Worm (Caenorhabditis elegans) whole organism, L1 larva: ENCODE results near the gene ZK863.8.

ENCODE experiments used
- aha-1 ChIP-seq: fragments of 150-350 bp; optimal IDR thresholded peaks from 2 replicates; lab custom pipeline; 2014; ENCODE audit warnings: missing biosample characterization, missing genetic modification characterization
- alr-1 ChIP-seq: fragments of 200-800 bp; sonication (Bioruptor generic); optimal IDR thresholded peaks from 2 replicates; lab custom pipeline; 2018; ENCODE audit warnings: borderline replicate concordance, mild to moderate bottlenecking, missing genetic modification characterization, missing compliant biosample characterization
- ama-1 ChIP-seq: fragments of 150-350 bp; optimal IDR thresholded peaks from 2 replicates; lab custom pipeline; 2014
- ceh-63 ChIP-seq: fragments of 200-800 bp; sonication (Bioruptor generic); optimal IDR thresholded peaks from 2 replicates; lab custom pipeline; 2018; ENCODE audit warnings: mild to moderate bottlenecking, missing genetic modification characterization, missing compliant biosample characterization
- ceh-8 ChIP-seq: fragments of 200-800 bp; sonication (Bioruptor generic); optimal IDR thresholded peaks from 2 replicates; lab custom pipeline; 2018; ENCODE audit warnings: mild to moderate bottlenecking, missing genetic modification characterization, moderate library complexity, missing compliant biosample characterization
- ceh-82 ChIP-seq, 3 experiments: fragments of 150-350 bp in 1 of 3; sonication (generic microtip) in 2 of 3; optimal IDR thresholded peaks; 2 replicates each; lab custom pipeline; 2014 to 2017; ENCODE audit warnings: missing biosample characterization in 3 of 3, missing genetic modification characterization in 3 of 3
- ceh-88 ChIP-seq: fragments of 200-800 bp; sonication (Bioruptor generic); IDR thresholded peaks from 2 replicates; pipeline ENCODE4 v1.3.6; 2022; ENCODE audit warnings: missing genetic modification characterization, missing compliant biosample characterization
- ceh-90 ChIP-seq: sonication (generic microtip); optimal IDR thresholded peaks from 2 replicates; lab custom pipeline; 2016; ENCODE audit warnings: missing genetic modification characterization, missing compliant biosample characterization
- dpl-1 ChIP-seq, 3 experiments: fragments of 150-350 bp in 2 of 3; sonication (generic microtip) in 1 of 3; optimal IDR thresholded peaks; 2 replicates each; lab custom pipeline; 2014 to 2017; ENCODE audit warnings: missing biosample characterization in 3 of 3, missing genetic modification characterization in 3 of 3, missing genetic modification reagents in 3 of 3
- dsc-1 ChIP-seq: sonication (generic microtip); optimal IDR thresholded peaks from 2 replicates; lab custom pipeline; 2016; ENCODE audit warnings: mild to moderate bottlenecking, missing genetic modification characterization, missing compliant biosample characterization
- efl-1 ChIP-seq, 4 experiments: fragments of 150-350 bp; optimal IDR thresholded peaks in 3 of 4; peaks in 1 of 4; 1 replicate in 1 of 4; 2 replicates in 3 of 4; lab custom pipeline; 2014; ENCODE audit warnings: missing biosample characterization in 2 of 4, missing genetic modification characterization in 2 of 4, missing genetic modification reagents in 2 of 4
- egl-27 ChIP-seq, 2 experiments: fragments of 150-350 bp in 1 of 2; sonication (generic microtip); optimal IDR thresholded peaks; 3 replicates each; lab custom pipeline; 2017 to 2018; ENCODE audit warnings: missing biosample characterization in 2 of 2, missing genetic modification characterization in 2 of 2, missing genetic modification reagents in 2 of 2
- elt-2 ChIP-seq: sonication (generic microtip); optimal IDR thresholded peaks from 2 replicates; lab custom pipeline; 2016; ENCODE audit warnings: missing genetic modification characterization, mild to moderate bottlenecking, inconsistent platforms, missing compliant biosample characterization, missing genetic modification reagents
- ets-5 ChIP-seq: fragments of 200-800 bp; sonication (Bioruptor generic); IDR thresholded peaks from 2 replicates; pipeline ENCODE4 v1.3.6; 2022; ENCODE audit warnings: missing genetic modification characterization, missing compliant biosample characterization
- fkh-10 ChIP-seq: sonication (generic microtip); optimal IDR thresholded peaks from 2 replicates; lab custom pipeline; 2017; ENCODE audit warnings: missing biosample characterization, missing genetic modification reagents, missing genetic modification characterization
- grh-1 ChIP-seq: fragments of 200-800 bp; sonication (Bioruptor generic); IDR thresholded peaks from 2 replicates; pipeline ENCODE4 v1.3.6; 2022; ENCODE audit warnings: missing genetic modification reagents, missing genetic modification characterization, missing compliant biosample characterization
- hpl-2 ChIP-seq: fragments of 150-350 bp; optimal IDR thresholded peaks from 2 replicates; lab custom pipeline; 2014; ENCODE audit warnings: missing biosample characterization, missing genetic modification reagents, missing genetic modification characterization
- lin-14 ChIP-seq: fragments of 200-800 bp; sonication (Bioruptor generic); optimal IDR thresholded peaks from 2 replicates; lab custom pipeline; 2018; ENCODE audit warnings: mild to moderate bottlenecking, missing genetic modification characterization, moderate library complexity, missing compliant biosample characterization
- lin-35 ChIP-seq, 2 experiments: fragments of 150-350 bp; optimal IDR thresholded peaks; 2 replicates each; lab custom pipeline; 2014; ENCODE audit warnings: missing biosample characterization in 2 of 2, missing genetic modification characterization in 2 of 2, missing genetic modification reagents in 2 of 2
- lin-39 ChIP-seq: fragments of 150-350 bp; optimal IDR thresholded peaks from 2 replicates; lab custom pipeline; 2014; ENCODE audit warnings: missing biosample characterization, missing genetic modification reagents, missing genetic modification characterization
- lsy-2 ChIP-seq, 2 experiments: fragments of 150-350 bp; optimal IDR thresholded peaks; 2 replicates each; lab custom pipeline; 2014; ENCODE audit warnings: missing biosample characterization in 2 of 2, missing genetic modification characterization in 2 of 2
- mdl-1 ChIP-seq, 2 experiments: fragments of 150-350 bp; optimal IDR thresholded peaks; 2 replicates each; lab custom pipeline; 2014 to 2017; ENCODE audit warnings: missing biosample characterization in 2 of 2, missing genetic modification characterization in 2 of 2, inconsistent platforms in 1 of 2
- nhr-11 ChIP-seq: fragments of 150-350 bp; optimal IDR thresholded peaks from 2 replicates; lab custom pipeline; 2014; ENCODE audit warnings: missing biosample characterization, missing genetic modification characterization
- nhr-12 ChIP-seq: sonication (generic microtip); optimal IDR thresholded peaks from 2 replicates; lab custom pipeline; 2017; ENCODE audit warnings: missing biosample characterization, missing genetic modification characterization
- nhr-19 ChIP-seq: fragments of 200-800 bp; sonication (Bioruptor generic); conservative IDR thresholded peaks from 2 replicates; pipeline ENCODE4 v1.3.6; 2022; ENCODE audit warnings: missing genetic modification characterization, missing compliant biosample characterization
- nhr-20 ChIP-seq: sonication (generic microtip); optimal IDR thresholded peaks from 2 replicates; lab custom pipeline; 2016; ENCODE audit warnings: mild to moderate bottlenecking, missing genetic modification characterization, missing compliant biosample characterization
- nhr-237 ChIP-seq: fragments of 150-350 bp; optimal IDR thresholded peaks from 2 replicates; lab custom pipeline; 2014; ENCODE audit warnings: missing biosample characterization, missing genetic modification characterization
- nhr-71 ChIP-seq: sonication (generic microtip); optimal IDR thresholded peaks from 2 replicates; lab custom pipeline; 2016; ENCODE audit warnings: mild to moderate bottlenecking, missing genetic modification characterization, moderate library complexity, missing compliant biosample characterization
- nhr-90 ChIP-seq: sonication (generic microtip); optimal IDR thresholded peaks from 2 replicates; lab custom pipeline; 2016; ENCODE audit warnings: mild to moderate bottlenecking, missing genetic modification characterization, missing compliant biosample characterization; ENCODE audit not compliant: poor library complexity
- pag-3 ChIP-seq: sonication (generic microtip); optimal IDR thresholded peaks from 2 replicates; lab custom pipeline; 2017; ENCODE audit warnings: missing genetic modification characterization, mild to moderate bottlenecking, missing compliant biosample characterization, antibody characterized with exemption, borderline replicate concordance; ENCODE audit not compliant: insufficient read depth
- pqm-1 ChIP-seq: sonication (generic microtip); optimal IDR thresholded peaks from 3 replicates; lab custom pipeline; 2017; ENCODE audit warnings: missing biosample characterization, missing genetic modification characterization
- rnt-1 ChIP-seq: sonication (generic microtip); optimal IDR thresholded peaks from 2 replicates; lab custom pipeline; 2016; ENCODE audit warnings: mild to moderate bottlenecking, missing genetic modification characterization, moderate library complexity, missing compliant biosample characterization
- skn-1 ChIP-seq: fragments of 150-350 bp; optimal IDR thresholded peaks from 2 replicates; lab custom pipeline; 2014; ENCODE audit warnings: missing biosample characterization, missing genetic modification characterization
- snu-23 ChIP-seq: sonication (generic microtip); optimal IDR thresholded peaks from 2 replicates; lab custom pipeline; 2016; ENCODE audit warnings: missing genetic modification characterization, missing compliant biosample characterization
- sox-4 ChIP-seq: sonication (generic microtip); optimal IDR thresholded peaks from 2 replicates; lab custom pipeline; 2016; ENCODE audit warnings: missing genetic modification characterization, missing compliant biosample characterization
- swsn-7 ChIP-seq: sonication (generic microtip); optimal IDR thresholded peaks from 2 replicates; lab custom pipeline; 2016; ENCODE audit warnings: missing genetic modification characterization, missing compliant biosample characterization
- tbx-2 ChIP-seq: sonication (generic microtip); optimal IDR thresholded peaks from 2 replicates; lab custom pipeline; 2016; ENCODE audit warnings: missing genetic modification characterization, missing compliant biosample characterization
- unc-130 ChIP-seq: fragments of 150-350 bp; optimal IDR thresholded peaks from 2 replicates; lab custom pipeline; 2017; ENCODE audit warnings: missing biosample characterization, missing genetic modification characterization, inconsistent platforms
- unc-62 ChIP-seq: fragments of 150-350 bp; optimal IDR thresholded peaks from 2 replicates; lab custom pipeline; 2014; ENCODE audit warnings: missing biosample characterization, missing genetic modification reagents, missing genetic modification characterization
- zag-1 ChIP-seq: fragments of 150-350 bp; optimal IDR thresholded peaks from 2 replicates; lab custom pipeline; 2014; ENCODE audit warnings: missing biosample characterization, missing genetic modification characterization
- zip-4 ChIP-seq: fragments of 200-800 bp; sonication (Bioruptor generic); optimal IDR thresholded peaks from 2 replicates; lab custom pipeline; 2018; ENCODE audit warnings: mild to moderate bottlenecking, missing genetic modification characterization, moderate library complexity, missing compliant biosample characterization

Gene ZK863.8

DNA sequence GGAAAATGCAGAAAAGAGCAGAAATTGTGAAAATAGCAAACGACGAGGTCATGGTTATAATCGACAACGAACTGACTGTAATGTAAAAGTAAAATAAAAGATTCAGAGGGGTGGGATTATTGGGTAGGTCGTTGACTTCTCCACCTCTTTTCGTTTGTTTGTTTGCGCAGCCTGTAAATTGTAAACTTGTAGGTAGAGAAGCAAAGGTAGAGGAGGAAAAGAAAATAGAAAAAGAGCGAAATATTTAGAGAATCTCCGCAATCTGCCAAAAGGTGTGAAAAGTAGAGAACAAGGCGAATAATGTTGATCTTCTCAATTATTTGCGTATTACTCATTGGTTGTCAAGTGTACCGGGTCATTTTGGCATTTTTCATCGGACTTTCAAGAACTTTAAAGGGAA, at the start of gene ZK863.8:
Gene ZK863.8 (minus strand): TSS at position 173 of the 400 bp plus-strand sequence.
- TF ChIP-seq ceh-8 (GFP tag; lab: Kevin White, UChicago) (no peak), lin-39 (tag; lab: Kevin White, UChicago) (no peak), grh-1 (GFP tag; lab: Robert Waterston, UW) (no peak), zag-1 (tag; lab: Kevin White, UChicago) (no peak), nhr-90 (tag; lab: Kevin White, UChicago) (no peak), pqm-1 (no peak), lin-14 (GFP tag; lab: Kevin White, UChicago) (no peak), ceh-90 (tag; lab: Kevin White, UChicago) (no peak), ets-5 (GFP tag; lab: Robert Waterston, UW) (no peak), egl-27 (tag; optimal IDR thresholded peaks at IDR 0.05; lab: Kevin White, UChicago) (no peak)

DNA sequence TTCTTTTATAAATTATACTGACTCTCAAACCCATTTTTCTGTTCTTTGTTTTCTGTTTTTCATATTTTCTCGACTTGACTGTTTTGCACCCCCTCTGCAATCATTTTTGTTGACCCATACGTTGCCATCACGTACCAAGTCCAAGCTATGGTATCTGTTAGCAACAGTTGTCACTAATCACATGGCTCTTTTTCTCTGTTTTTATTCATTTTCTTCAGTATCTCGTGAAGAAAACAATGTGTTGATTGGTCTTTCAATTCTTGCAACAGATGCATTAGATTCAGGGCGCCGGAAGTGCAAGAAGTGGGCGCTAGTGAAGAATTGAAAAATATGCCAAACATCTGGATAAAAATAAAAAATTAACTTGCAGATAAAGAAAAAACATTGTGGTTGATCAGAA, 48.2 kb upstream of the ZK863.8 start:
- TF ChIP-seq unc-62 = no peak
- TF ChIP-seq ceh-88 (GFP tag; lab: Robert Waterston, UW) = no peak
- peak; percentile 38 for TF ChIP-seq snu-23
- no peak for TF ChIP-seq zip-4 (GFP tag; lab: Kevin White, UChicago)
- TF ChIP-seq ets-5 (GFP tag; lab: Robert Waterston, UW) = no peak
- no peak for TF ChIP-seq skn-1 (tag; lab: Kevin White, UChicago)
- TF ChIP-seq ama-1 (lab: Kevin White, UChicago) = no peak
- no peak for TF ChIP-seq nhr-237
- TF ChIP-seq swsn-7 = no peak
- TF ChIP-seq hpl-2 (GFP tag; lab: Kevin White, UChicago) = no peak
- TF ChIP-seq nhr-71 (tag; lab: Kevin White, UChicago) = peak; percentile 71
- peak in 1 of 2 experiments; percentile 14 for TF ChIP-seq mdl-1 (tag; optimal IDR thresholded peaks at IDR 0.05; lab: Kevin White, UChicago)
- TF ChIP-seq rnt-1 (tag; lab: Kevin White, UChicago) = peak; percentile 75
- TF ChIP-seq aha-1 (tag; lab: Kevin White, UChicago) = no peak
- peak; percentile 48 for TF ChIP-seq nhr-19 (GFP tag; lab: Robert Waterston, UW)
- no peak for TF ChIP-seq grh-1 (GFP tag; lab: Robert Waterston, UW)
- no peak for TF ChIP-seq lin-35 (GFP tag; optimal IDR thresholded peaks at IDR 0.05; lab: Kevin White, UChicago)
- no peak for TF ChIP-seq fkh-10 (GFP tag; lab: Kevin White, UChicago)
- peak; percentile 32 to 60 for TF ChIP-seq lsy-2 (tag; optimal IDR thresholded peaks at IDR 0.05; lab: Kevin White, UChicago)
- TF ChIP-seq dsc-1 (tag; lab: Kevin White, UChicago) = peak; percentile 33
- TF ChIP-seq lin-39 (tag; lab: Kevin White, UChicago) = peak; percentile 85
- TF ChIP-seq elt-2 (tag; lab: Kevin White, UChicago) = no peak
- TF ChIP-seq ceh-63 (GFP tag; lab: Kevin White, UChicago) = no peak
- TF ChIP-seq lin-14 (GFP tag; lab: Kevin White, UChicago) = peak; percentile 78
- no peak for TF ChIP-seq tbx-2
- TF ChIP-seq nhr-11 (tag; lab: Kevin White, UChicago) = no peak
- TF ChIP-seq pag-3 (tag; lab: Kevin White, UChicago) = peak; percentile 66

DNA sequence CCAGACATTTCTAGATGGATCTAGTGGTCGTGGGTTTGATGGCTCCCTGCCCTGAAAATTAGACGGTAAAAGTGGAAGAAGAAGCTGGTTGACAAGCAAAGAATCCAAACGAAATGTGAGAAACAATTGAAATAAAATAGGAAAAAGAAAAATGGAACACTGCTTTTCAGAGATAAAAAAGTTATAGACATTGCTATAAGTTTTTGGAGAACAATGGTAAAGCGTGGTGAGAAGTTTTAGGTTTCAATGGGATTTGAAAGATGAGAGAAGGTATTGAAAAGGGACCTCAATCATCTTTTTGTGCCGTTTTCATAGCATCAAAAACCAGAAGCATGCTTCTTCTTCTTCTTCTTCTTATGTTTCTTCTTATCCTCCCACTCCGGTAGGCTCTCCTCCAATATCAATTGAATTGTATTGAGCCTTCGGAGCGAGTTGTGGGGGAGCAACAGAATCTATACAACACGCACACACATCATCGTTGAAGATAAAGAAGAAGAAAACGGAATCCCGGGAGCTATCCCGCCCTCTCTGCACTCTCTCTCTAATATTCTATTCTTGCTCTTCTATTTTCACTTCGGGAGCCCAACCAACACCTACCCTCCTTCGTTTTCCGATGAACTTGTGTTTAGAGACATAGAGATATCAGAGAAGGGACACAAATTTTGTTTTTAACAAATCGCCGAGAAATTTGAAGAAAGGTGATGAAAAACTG, 47.1 kb upstream of the ZK863.8 start, which contains the start of gene myo-3:
Gene myo-3 (minus strand): TSS at position 51 of the 712 bp plus-strand sequence.
- peak; percentile 13 for TF ChIP-seq unc-130
- TF ChIP-seq nhr-20 = peak; percentile 8
- TF ChIP-seq dsc-1 (tag; lab: Kevin White, UChicago) = peak; percentile 23
- TF ChIP-seq sox-4 (tag; lab: Kevin White, UChicago) = no peak
- no peak for TF ChIP-seq alr-1
- TF ChIP-seq ceh-82 (tag; optimal IDR thresholded peaks at IDR 0.05; lab: Kevin White, UChicago) = no peak
- no peak for TF ChIP-seq efl-1 (optimal IDR thresholded peaks at IDR 0.05; lab: Kevin White, UChicago)
- TF ChIP-seq efl-1 (GFP tag; optimal IDR thresholded peaks at IDR 0.05 in 1 of 2; lab: Kevin White, UChicago) = peak in 1 of 2 experiments; percentile 31
- peak; percentile 79 for TF ChIP-seq lin-14 (GFP tag; lab: Kevin White, UChicago)
- TF ChIP-seq snu-23 = peak; percentile 19
- TF ChIP-seq rnt-1 (tag; lab: Kevin White, UChicago) = peak; percentile 61
- TF ChIP-seq nhr-71 (tag; lab: Kevin White, UChicago) = peak; percentile 68
- TF ChIP-seq zag-1 (tag; lab: Kevin White, UChicago) = no peak
- TF ChIP-seq nhr-12 (tag; lab: Kevin White, UChicago) = no peak
- TF ChIP-seq lsy-2 (tag; optimal IDR thresholded peaks at IDR 0.05; lab: Kevin White, UChicago) = peak in 1 of 2 experiments; percentile 27
- TF ChIP-seq dpl-1 (GFP tag; optimal IDR thresholded peaks at IDR 0.05; lab: Kevin White, UChicago) = no peak
- TF ChIP-seq nhr-19 (GFP tag; lab: Robert Waterston, UW) = peak; percentile 26
